Fruit fly (Drosophila melanogaster): ENCODE data around the gene Amt.
A peak's percentile ranks its signal among the peaks of the same experiment; 100 is the strongest.

The Amt gene

dm6 chr3R:15275158-15275623, 26.3 kb upstream of the Amt start, which contains the start of the genes Cp190 and CG4338 (continued):
- TF ChIP-seq CG10267 (tag; optimal IDR thresholded peaks at IDR 0.05) (peak; percentile 96), CG11093 (GFP tag; IDR thresholded peaks at IDR 0.05) (peak; percentile 96), CG6654 (GFP tag; optimal IDR thresholded peaks at IDR 0.05) (peak; percentile 88), ac (GFP tag; optimal IDR thresholded peaks at IDR 0.05) (peak; percentile 91), CG6689 (GFP tag; IDR thresholded peaks at IDR 0.05) (peak; percentile 100), tup (GFP tag; optimal IDR thresholded peaks at IDR 0.05) (peak; percentile 91), Asciz (GFP tag; optimal IDR thresholded peaks at IDR 0.05) (peak; percentile 96), CG34224 (GFP tag; IDR thresholded peaks at IDR 0.05; ENCODE audit: partially characterized antibody) (peak; percentile 37; the same call in 2 of the 3 replicates), Dfd (GFP tag; optimal IDR thresholded peaks at IDR 0.05) (no peak), CG32772 (GFP tag; IDR thresholded peaks at IDR 0.05) (peak; percentile 97), pan (optimal IDR thresholded peaks at IDR 0.05) (no peak), pan (GFP tag; optimal IDR thresholded peaks at IDR 0.05 in 1 of 2, IDR thresholded peaks at IDR 0.05 in 1 of 2) (peak in 1 of 2 experiments; percentile 97), phol (tag; optimal IDR thresholded peaks at IDR 0.05) (peak; percentile 100), zfh2 (GFP tag; optimal IDR thresholded peaks at IDR 0.05) (peak; percentile 92), so (GFP tag; IDR thresholded peaks at IDR 0.05) (peak; percentile 96), knrl (GFP tag; IDR thresholded peaks at IDR 0.05; ENCODE audit: partially characterized antibody) (peak; percentile 81), Dref (GFP tag; IDR thresholded peaks at IDR 0.05) (peak; percentile 94), B-H2 (GFP tag; optimal IDR thresholded peaks at IDR 0.05) (peak; percentile 99), sqz (GFP tag; optimal IDR thresholded peaks at IDR 0.05) (peak; percentile 99), CoRest (tag; optimal IDR thresholded peaks at IDR 0.05) (peak; percentile 100), CG15479 (GFP tag; optimal IDR thresholded peaks at IDR 0.05) (peak; percentile 81), Nf-YA (GFP tag; IDR thresholded peaks at IDR 0.05) (peak; percentile 87), Hsf (GFP tag; optimal IDR thresholded peaks at IDR 0.05) (peak; percentile 96), CG6791 (GFP tag; IDR thresholded peaks at IDR 0.05; ENCODE audit: partially characterized antibody) (peak; percentile 83), tio (GFP tag; optimal IDR thresholded peaks at IDR 0.05) (no peak), klu (GFP tag; IDR thresholded peaks at IDR 0.05) (peak; percentile 96), CG8281 (tag; optimal IDR thresholded peaks at IDR 0.05) (peak; percentile 93), CG9876 (GFP tag; optimal IDR thresholded peaks at IDR 0.05) (peak; percentile 66), Hey (tag; optimal IDR thresholded peaks at IDR 0.05) (peak; percentile 90), CG11398 (GFP tag; optimal IDR thresholded peaks at IDR 0.05) (peak; percentile 74), CG7271 (tag; optimal IDR thresholded peaks at IDR 0.05) (peak; percentile 96), zf30C (GFP tag; optimal IDR thresholded peaks at IDR 0.05) (peak; percentile 59), ara (GFP tag; IDR thresholded peaks at IDR 0.05) (peak; percentile 96), CHES-1-like (GFP tag; optimal IDR thresholded peaks at IDR 0.05) (peak; percentile 89), CG18764 (GFP tag; optimal IDR thresholded peaks at IDR 0.05) (peak; percentile 95), YL-1 (GFP tag; optimal IDR thresholded peaks at IDR 0.05) (peak; percentile 97), vnd (GFP tag; IDR thresholded peaks at IDR 0.05; ENCODE audit: partially characterized antibody) (peak; percentile 60), Mad (GFP tag; optimal IDR thresholded peaks at IDR 0.05) (peak; percentile 94), Tbp (GFP tag; optimal IDR thresholded peaks at IDR 0.05) (no peak), stc (GFP tag; IDR thresholded peaks at IDR 0.05) (peak; percentile 96), CG2129 (GFP tag; IDR thresholded peaks at IDR 0.05; ENCODE audit: partially characterized antibody) (0 out of 2 replicates have a peak, but pooled peaks have one; percentile 29), Stat92E (GFP tag; optimal IDR thresholded peaks at IDR 0.05) (peak in 1 of 3 experiments; percentile 95), al (GFP tag; IDR thresholded peaks at IDR 0.05) (peak; percentile 96), CG10147 (GFP tag; optimal IDR thresholded peaks at IDR 0.05) (peak; percentile 98), CG4854 (GFP tag; optimal IDR thresholded peaks at IDR 0.05) (peak; percentile 91), pb (GFP tag; optimal IDR thresholded peaks at IDR 0.05) (peak; percentile 72), CG3281 (GFP tag; optimal IDR thresholded peaks at IDR 0.05) (peak; percentile 98), CG4617 (GFP tag; optimal IDR thresholded peaks at IDR 0.05; ENCODE audit: borderline replicate concordance) (peak; percentile 98), CG4707 (GFP tag; optimal IDR thresholded peaks at IDR 0.05) (peak; percentile 92), sens-2 (GFP tag; IDR thresholded peaks at IDR 0.05) (peak; percentile 94)

Measured in whole organism, embryonic.